Worm (Caenorhabditis elegans) whole organism, L1 larva: ENCODE results near the gene irk-3.

Source experiments
- C16A3.4 ChIP-seq: fragments of 150-350 bp; optimal IDR thresholded peaks from 2 replicates; lab custom pipeline; 2014; ENCODE audit warnings: missing biosample characterization, missing genetic modification characterization
- C34B4.2 ChIP-seq: sonication (generic microtip); optimal IDR thresholded peaks from 2 replicates; lab custom pipeline; 2017; ENCODE audit warnings: mild to moderate bottlenecking, missing genetic modification characterization, missing compliant biosample characterization
- Y116A8C.19 ChIP-seq: sonication (generic microtip); optimal IDR thresholded peaks from 2 replicates; lab custom pipeline; 2016; ENCODE audit warnings: missing compliant biosample characterization, missing genetic modification characterization, borderline replicate concordance
- aha-1 ChIP-seq: fragments of 150-350 bp; optimal IDR thresholded peaks from 2 replicates; lab custom pipeline; 2014; ENCODE audit warnings: missing biosample characterization, missing genetic modification characterization
- alr-1 ChIP-seq: fragments of 200-800 bp; sonication (Bioruptor generic); optimal IDR thresholded peaks from 2 replicates; lab custom pipeline; 2018; ENCODE audit warnings: borderline replicate concordance, mild to moderate bottlenecking, missing genetic modification characterization, missing compliant biosample characterization
- blmp-1 ChIP-seq: fragments of 150-350 bp; optimal IDR thresholded peaks from 2 replicates; lab custom pipeline; 2014; ENCODE audit warnings: missing biosample characterization, missing genetic modification characterization
- ceh-8 ChIP-seq: fragments of 200-800 bp; sonication (Bioruptor generic); optimal IDR thresholded peaks from 2 replicates; lab custom pipeline; 2018; ENCODE audit warnings: mild to moderate bottlenecking, missing genetic modification characterization, moderate library complexity, missing compliant biosample characterization
- ceh-82 ChIP-seq, 3 experiments: fragments of 150-350 bp in 1 of 3; sonication (generic microtip) in 2 of 3; optimal IDR thresholded peaks; 2 replicates each; lab custom pipeline; 2014 to 2017; ENCODE audit warnings: missing biosample characterization in 3 of 3, missing genetic modification characterization in 3 of 3
- dsc-1 ChIP-seq: sonication (generic microtip); optimal IDR thresholded peaks from 2 replicates; lab custom pipeline; 2016; ENCODE audit warnings: mild to moderate bottlenecking, missing genetic modification characterization, missing compliant biosample characterization
- efl-3 ChIP-seq: fragments of 200-800 bp; sonication (Bioruptor generic); optimal IDR thresholded peaks from 2 replicates; lab custom pipeline; 2018; ENCODE audit warnings: mild to moderate bottlenecking, missing genetic modification characterization, missing compliant biosample characterization
- egl-13 ChIP-seq: sonication (generic microtip); optimal IDR thresholded peaks from 2 replicates; lab custom pipeline; 2016; ENCODE audit warnings: missing genotype, missing genetic modification reagents, missing genetic modification characterization, missing compliant biosample characterization
- elt-2 ChIP-seq: sonication (generic microtip); optimal IDR thresholded peaks from 2 replicates; lab custom pipeline; 2016; ENCODE audit warnings: missing genetic modification characterization, mild to moderate bottlenecking, inconsistent platforms, missing compliant biosample characterization, missing genetic modification reagents
- fos-1 ChIP-seq: fragments of 150-350 bp; optimal IDR thresholded peaks from 2 replicates; lab custom pipeline; 2014; ENCODE audit warnings: missing biosample characterization, missing genetic modification characterization
- grh-1 ChIP-seq: fragments of 200-800 bp; sonication (Bioruptor generic); IDR thresholded peaks from 2 replicates; pipeline ENCODE4 v1.3.6; 2022; ENCODE audit warnings: missing genetic modification reagents, missing genetic modification characterization, missing compliant biosample characterization
- hlh-17 ChIP-seq: fragments of 200-800 bp; sonication (Bioruptor generic); optimal IDR thresholded peaks from 2 replicates; lab custom pipeline; 2018; ENCODE audit warnings: missing genetic modification characterization, mild to moderate bottlenecking, missing compliant biosample characterization, moderate library complexity, borderline replicate concordance
- hlh-4 ChIP-seq: sonication (generic microtip); optimal IDR thresholded peaks from 2 replicates; lab custom pipeline; 2016; ENCODE audit warnings: mild to moderate bottlenecking, missing genetic modification characterization, missing compliant biosample characterization
- isw-1 ChIP-seq: fragments of 200-800 bp; sonication (Bioruptor generic); IDR thresholded peaks from 2 replicates; pipeline ENCODE4 v1.3.6; 2022; ENCODE audit warnings: missing genetic modification characterization, missing compliant biosample characterization
- jun-1 ChIP-seq: fragments of 150-350 bp; optimal IDR thresholded peaks from 2 replicates; lab custom pipeline; 2014; ENCODE audit warnings: missing biosample characterization, missing genetic modification reagents, missing genetic modification characterization
- lin-14 ChIP-seq: fragments of 200-800 bp; sonication (Bioruptor generic); optimal IDR thresholded peaks from 2 replicates; lab custom pipeline; 2018; ENCODE audit warnings: mild to moderate bottlenecking, missing genetic modification characterization, moderate library complexity, missing compliant biosample characterization
- lin-15B ChIP-seq: fragments of 150-350 bp; sonication (generic microtip); optimal IDR thresholded peaks from 3 replicates; lab custom pipeline; 2014; ENCODE audit warnings: missing biosample characterization, missing genetic modification characterization
- lin-35 ChIP-seq, 2 experiments: fragments of 150-350 bp; optimal IDR thresholded peaks; 2 replicates each; lab custom pipeline; 2014; ENCODE audit warnings: missing biosample characterization in 2 of 2, missing genetic modification characterization in 2 of 2, missing genetic modification reagents in 2 of 2
- lir-3 ChIP-seq: sonication (generic microtip); optimal IDR thresholded peaks from 2 replicates; lab custom pipeline; 2016; ENCODE audit warnings: mild to moderate bottlenecking, missing genetic modification characterization, moderate library complexity, missing compliant biosample characterization; ENCODE audit not compliant: poor library complexity
- lsy-2 ChIP-seq, 2 experiments: fragments of 150-350 bp; optimal IDR thresholded peaks; 2 replicates each; lab custom pipeline; 2014; ENCODE audit warnings: missing biosample characterization in 2 of 2, missing genetic modification characterization in 2 of 2
- mab-9 ChIP-seq: fragments of 200-800 bp; sonication (Bioruptor generic); IDR thresholded peaks from 2 replicates; pipeline ENCODE4 v1.3.6; 2022; ENCODE audit warnings: missing genetic modification reagents, missing genetic modification characterization, missing compliant biosample characterization
- mdl-1 ChIP-seq, 2 experiments: fragments of 150-350 bp; optimal IDR thresholded peaks; 2 replicates each; lab custom pipeline; 2014 to 2017; ENCODE audit warnings: missing biosample characterization in 2 of 2, missing genetic modification characterization in 2 of 2, inconsistent platforms in 1 of 2
- mef-2 ChIP-seq: fragments of 150-350 bp; optimal IDR thresholded peaks from 2 replicates; lab custom pipeline; 2014; ENCODE audit warnings: missing biosample characterization, missing genetic modification characterization
- mep-1 ChIP-seq: fragments of 150-350 bp; optimal IDR thresholded peaks from 2 replicates; lab custom pipeline; 2014; ENCODE audit warnings: missing biosample characterization, missing genetic modification characterization
- nhr-12 ChIP-seq: sonication (generic microtip); optimal IDR thresholded peaks from 2 replicates; lab custom pipeline; 2017; ENCODE audit warnings: missing biosample characterization, missing genetic modification characterization
- nhr-19 ChIP-seq: fragments of 200-800 bp; sonication (Bioruptor generic); conservative IDR thresholded peaks from 2 replicates; pipeline ENCODE4 v1.3.6; 2022; ENCODE audit warnings: missing genetic modification characterization, missing compliant biosample characterization
- nhr-20 ChIP-seq: sonication (generic microtip); optimal IDR thresholded peaks from 2 replicates; lab custom pipeline; 2016; ENCODE audit warnings: mild to moderate bottlenecking, missing genetic modification characterization, missing compliant biosample characterization
- nhr-237 ChIP-seq: fragments of 150-350 bp; optimal IDR thresholded peaks from 2 replicates; lab custom pipeline; 2014; ENCODE audit warnings: missing biosample characterization, missing genetic modification characterization
- nhr-28 ChIP-seq: fragments of 150-350 bp; optimal IDR thresholded peaks from 2 replicates; lab custom pipeline; 2014; ENCODE audit warnings: missing biosample characterization, missing genetic modification characterization
- nhr-47 ChIP-seq: sonication (generic microtip); optimal IDR thresholded peaks from 2 replicates; lab custom pipeline; 2016; ENCODE audit warnings: mild to moderate bottlenecking, missing genetic modification characterization, moderate library complexity, missing compliant biosample characterization
- nhr-71 ChIP-seq: sonication (generic microtip); optimal IDR thresholded peaks from 2 replicates; lab custom pipeline; 2016; ENCODE audit warnings: mild to moderate bottlenecking, missing genetic modification characterization, moderate library complexity, missing compliant biosample characterization
- nhr-76 ChIP-seq: sonication (generic microtip); optimal IDR thresholded peaks from 2 replicates; lab custom pipeline; 2017; ENCODE audit warnings: missing biosample characterization, missing genetic modification characterization
- nhr-77 ChIP-seq: fragments of 150-350 bp; optimal IDR thresholded peaks from 2 replicates; lab custom pipeline; 2014; ENCODE audit warnings: missing biosample characterization, missing genetic modification characterization
- nhr-84 ChIP-seq: sonication (generic microtip); optimal IDR thresholded peaks from 2 replicates; lab custom pipeline; 2017; ENCODE audit warnings: missing biosample characterization, missing genetic modification characterization
- nhr-85 ChIP-seq: sonication (generic microtip); peaks from one replicate; lab custom pipeline; 2016; ENCODE audit warnings: missing genetic modification characterization, inconsistent platforms, missing compliant biosample characterization
- nhr-90 ChIP-seq: sonication (generic microtip); optimal IDR thresholded peaks from 2 replicates; lab custom pipeline; 2016; ENCODE audit warnings: mild to moderate bottlenecking, missing genetic modification characterization, missing compliant biosample characterization; ENCODE audit not compliant: poor library complexity
- pax-3 ChIP-seq: fragments of 200-800 bp; sonication (Bioruptor generic); optimal IDR thresholded peaks from 2 replicates; lab custom pipeline; 2018; ENCODE audit warnings: mild to moderate bottlenecking, missing genetic modification characterization, moderate library complexity, missing compliant biosample characterization
- pqm-1 ChIP-seq: sonication (generic microtip); optimal IDR thresholded peaks from 3 replicates; lab custom pipeline; 2017; ENCODE audit warnings: missing biosample characterization, missing genetic modification characterization
- rnt-1 ChIP-seq: sonication (generic microtip); optimal IDR thresholded peaks from 2 replicates; lab custom pipeline; 2016; ENCODE audit warnings: mild to moderate bottlenecking, missing genetic modification characterization, moderate library complexity, missing compliant biosample characterization
- skn-1 ChIP-seq: fragments of 150-350 bp; optimal IDR thresholded peaks from 2 replicates; lab custom pipeline; 2014; ENCODE audit warnings: missing biosample characterization, missing genetic modification characterization
- snpc-4 ChIP-seq: fragments of 150-350 bp; optimal IDR thresholded peaks from 2 replicates; lab custom pipeline; 2014; ENCODE audit warnings: missing biosample characterization, missing genetic modification characterization
- snu-23 ChIP-seq: sonication (generic microtip); optimal IDR thresholded peaks from 2 replicates; lab custom pipeline; 2016; ENCODE audit warnings: missing genetic modification characterization, missing compliant biosample characterization
- sox-4 ChIP-seq: sonication (generic microtip); optimal IDR thresholded peaks from 2 replicates; lab custom pipeline; 2016; ENCODE audit warnings: missing genetic modification characterization, missing compliant biosample characterization
- tbx-2 ChIP-seq: sonication (generic microtip); optimal IDR thresholded peaks from 2 replicates; lab custom pipeline; 2016; ENCODE audit warnings: missing genetic modification characterization, missing compliant biosample characterization
- tlp-1 ChIP-seq: fragments of 150-350 bp; optimal IDR thresholded peaks from 2 replicates; lab custom pipeline; 2014; ENCODE audit warnings: missing biosample characterization, missing genetic modification characterization
- unc-130 ChIP-seq: fragments of 150-350 bp; optimal IDR thresholded peaks from 2 replicates; lab custom pipeline; 2017; ENCODE audit warnings: missing biosample characterization, missing genetic modification characterization, inconsistent platforms
- unc-30 ChIP-seq: sonication (generic microtip); optimal IDR thresholded peaks from 2 replicates; lab custom pipeline; 2017; ENCODE audit warnings: missing biosample characterization, missing genetic modification characterization
- xbp-1 ChIP-seq: sonication (generic microtip); optimal IDR thresholded peaks from 2 replicates; lab custom pipeline; 2016; ENCODE audit warnings: missing genetic modification characterization, missing compliant biosample characterization
- zag-1 ChIP-seq: fragments of 150-350 bp; optimal IDR thresholded peaks from 2 replicates; lab custom pipeline; 2014; ENCODE audit warnings: missing biosample characterization, missing genetic modification characterization
- ztf-11 ChIP-seq, 2 experiments: sonication (generic microtip); optimal IDR thresholded peaks; 2 replicates each; lab custom pipeline; 2016 to 2017; ENCODE audit warnings: missing genetic modification characterization in 2 of 2, missing biosample characterization in 1 of 2, missing compliant biosample characterization in 1 of 2

The irk-3 gene

DNA sequence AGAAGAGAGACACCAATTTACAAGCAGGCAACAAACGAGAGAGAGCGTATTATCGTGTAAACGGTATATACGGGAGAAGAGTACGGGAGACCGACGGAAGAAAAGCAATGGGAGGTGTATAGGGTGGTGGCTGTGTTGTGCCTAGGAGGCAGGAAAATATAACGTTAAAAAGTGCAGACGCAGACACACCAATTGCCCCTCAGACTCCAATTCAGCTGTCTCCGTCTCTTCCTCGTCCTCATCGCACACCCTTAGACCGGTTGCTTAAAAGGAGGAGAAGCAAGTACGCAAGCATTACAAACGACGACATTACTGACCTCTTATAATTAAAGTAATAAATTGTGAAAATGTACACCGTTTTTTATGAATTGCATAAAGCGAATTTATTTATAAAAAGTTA is 57.8 kb downstream of the irk-3 start (continued):
- TF ChIP-seq hlh-4 = no peak
- TF ChIP-seq nhr-237 (tag; lab: Kevin White, UChicago) = peak; percentile 8
- TF ChIP-seq sox-4 (tag; lab: Kevin White, UChicago) = no peak
- TF ChIP-seq fos-1 (tag; lab: Kevin White, UChicago) = peak; percentile 30
- TF ChIP-seq hlh-17 (GFP tag; lab: Kevin White, UChicago) = no peak
- TF ChIP-seq lin-14 (GFP tag; lab: Kevin White, UChicago) = peak; percentile 93
- peak; percentile 74 for TF ChIP-seq C16A3.4 (tag; lab: Kevin White, UChicago)
- peak; percentile 85 to 95 for TF ChIP-seq lsy-2 (tag; optimal IDR thresholded peaks at IDR 0.05; lab: Kevin White, UChicago)
- TF ChIP-seq xbp-1 (tag; lab: Kevin White, UChicago) = peak; percentile 56
- TF ChIP-seq efl-3 (GFP tag; lab: Kevin White, UChicago) = no peak
- TF ChIP-seq nhr-85 (tag; lab: Kevin White, UChicago) = peak; percentile 92
- TF ChIP-seq nhr-20 = peak; percentile 82
- TF ChIP-seq ztf-11 (tag; optimal IDR thresholded peaks at IDR 0.05; lab: Kevin White, UChicago) = peak in 1 of 2 experiments; percentile 13
- no peak for TF ChIP-seq nhr-12
- TF ChIP-seq tbx-2 (tag; lab: Kevin White, UChicago) = peak; percentile 80
- TF ChIP-seq blmp-1 (tag; lab: Kevin White, UChicago) = no peak
- TF ChIP-seq ceh-82 (tag; optimal IDR thresholded peaks at IDR 0.05; lab: Kevin White, UChicago) = peak; percentile 33 to 70 (median 70)
- TF ChIP-seq jun-1 (tag; lab: Kevin White, UChicago) = peak; percentile 72
- no peak for TF ChIP-seq nhr-28 (tag; lab: Kevin White, UChicago)
- TF ChIP-seq egl-13 = peak; percentile 48
- no peak for TF ChIP-seq alr-1 (tag; lab: Kevin White, UChicago)
- peak; percentile 69 for TF ChIP-seq rnt-1 (tag; lab: Kevin White, UChicago)
- peak; percentile 81 for TF ChIP-seq mep-1 (tag; lab: Kevin White, UChicago)
- no peak for TF ChIP-seq tlp-1 (tag; lab: Kevin White, UChicago)
- peak; percentile 45 for TF ChIP-seq elt-2 (tag; lab: Kevin White, UChicago)
- TF ChIP-seq nhr-47 (tag; lab: Kevin White, UChicago) = peak; percentile 79
- TF ChIP-seq pax-3 (tag; lab: Kevin White, UChicago) = no peak
- TF ChIP-seq nhr-90 (tag; lab: Kevin White, UChicago) = peak; percentile 77
- TF ChIP-seq lin-15B (tag; lab: Kevin White, UChicago) = peak; percentile 16
- TF ChIP-seq Y116A8C.19 = no peak
- no peak for TF ChIP-seq zag-1 (tag; lab: Kevin White, UChicago)
- peak; percentile 61 for TF ChIP-seq mab-9
- TF ChIP-seq nhr-76 (tag; lab: Kevin White, UChicago) = no peak
- TF ChIP-seq dsc-1 (tag; lab: Kevin White, UChicago) = peak; percentile 50
- peak; percentile 46 for TF ChIP-seq unc-130 (tag; lab: Kevin White, UChicago)
- TF ChIP-seq unc-30 (tag; lab: Kevin White, UChicago) = no peak
- peak; percentile 42 for TF ChIP-seq lir-3 (tag; lab: Kevin White, UChicago)
- TF ChIP-seq nhr-71 (tag; lab: Kevin White, UChicago) = peak; percentile 87
- TF ChIP-seq grh-1 (GFP tag; lab: Robert Waterston, UW) = peak; percentile 80
- TF ChIP-seq snpc-4 (tag; lab: Kevin White, UChicago) = peak; percentile 11
- TF ChIP-seq pqm-1 (tag; lab: Kevin White, UChicago) = no peak
- TF ChIP-seq aha-1 (tag; lab: Kevin White, UChicago) = no peak
- TF ChIP-seq isw-1 (GFP tag; lab: Robert Waterston, UW) = peak; percentile 43
- TF ChIP-seq nhr-84 (tag; lab: Kevin White, UChicago) = no peak
- TF ChIP-seq mdl-1 (tag; optimal IDR thresholded peaks at IDR 0.05; lab: Kevin White, UChicago) = peak in 1 of 2 experiments; percentile 50
- TF ChIP-seq lin-35 (GFP tag; optimal IDR thresholded peaks at IDR 0.05; lab: Kevin White, UChicago) = peak; percentile 64 to 69
- TF ChIP-seq skn-1 = peak; percentile 23
- peak; percentile 54 for TF ChIP-seq nhr-77 (tag; lab: Kevin White, UChicago)
- TF ChIP-seq mef-2 (tag; lab: Kevin White, UChicago) = peak; percentile 4
- TF ChIP-seq C34B4.2 (tag; lab: Kevin White, UChicago) = no peak
- TF ChIP-seq ceh-8 (GFP tag; lab: Kevin White, UChicago) = peak; percentile 44
- peak; percentile 71 for TF ChIP-seq nhr-19 (GFP tag; lab: Robert Waterston, UW)
- peak; percentile 89 for TF ChIP-seq snu-23 (GFP tag; lab: Kevin White, UChicago)
